Fruit fly (Drosophila melanogaster) whole organism, embryonic: ENCODE results near the gene CG17343.

Experiments used
- Bgb ChIP-seq: fragments of 200-800 bp; sonication (Bioruptor generic); IDR thresholded peaks from 2 replicates; pipeline ENCODE4 v1.3.6; 2022; ENCODE audit warnings: missing biosample characterization, missing genetic modification characterization; ENCODE audit not compliant: partially characterized antibody
- CG10209 ChIP-seq: fragments of 200-800 bp; sonication (Bioruptor generic); optimal IDR thresholded peaks from 3 replicates; lab custom pipeline; 2017; ENCODE audit warnings: missing biosample characterization, mild to moderate bottlenecking, missing genetic modification characterization, missing genetic modification reagents
- CG11723 ChIP-seq: fragments of 200-800 bp; sonication (Bioruptor generic); optimal IDR thresholded peaks from 2 replicates; lab custom pipeline; 2017; ENCODE audit warnings: missing biosample characterization, mild to moderate bottlenecking, missing genetic modification characterization
- CG12104 ChIP-seq: fragments of 200-800 bp; sonication (Bioruptor generic); optimal IDR thresholded peaks from 3 replicates; lab custom pipeline; 2016; ENCODE audit warnings: missing biosample characterization, missing genetic modification characterization
- CG13894 ChIP-seq: fragments of 200-800 bp; sonication (Bioruptor generic); optimal IDR thresholded peaks from 3 replicates; lab custom pipeline; 2018; ENCODE audit warnings: missing biosample characterization, mild to moderate bottlenecking, missing genetic modification characterization, moderate library complexity
- CG14667 ChIP-seq: fragments of 200-800 bp; sonication (Bioruptor generic); IDR thresholded peaks from 2 replicates; pipeline ENCODE4 v1.3.6; 2022; ENCODE audit warnings: missing biosample characterization, missing genetic modification characterization
- CG15269 ChIP-seq: fragments of 200-800 bp; sonication (Bioruptor generic); optimal IDR thresholded peaks from 2 replicates; lab custom pipeline; 2018; ENCODE audit warnings: missing biosample characterization, mild to moderate bottlenecking, missing genetic modification characterization, moderate library complexity
- CG15514 ChIP-seq: fragments of 200-800 bp; sonication (Bioruptor generic); optimal IDR thresholded peaks from 3 replicates; lab custom pipeline; 2017; ENCODE audit warnings: missing biosample characterization, missing genetic modification characterization, mild to moderate bottlenecking, moderate library complexity, missing genetic modification reagents
- CG2116 ChIP-seq: fragments of 200-800 bp; sonication (Bioruptor generic); optimal IDR thresholded peaks from 3 replicates; lab custom pipeline; 2018; ENCODE audit warnings: missing biosample characterization, mild to moderate bottlenecking, missing genetic modification characterization
- CG2678 ChIP-seq: fragments of 200-800 bp; sonication (Bioruptor generic); optimal IDR thresholded peaks from 3 replicates; lab custom pipeline; 2019; ENCODE audit warnings: missing biosample characterization, mild to moderate bottlenecking, missing genetic modification characterization, moderate library complexity
- CG3163 ChIP-seq: fragments of 200-800 bp; sonication (Bioruptor generic); optimal IDR thresholded peaks from 3 replicates; lab custom pipeline; 2016; ENCODE audit warnings: missing biosample characterization, missing genetic modification characterization
- CG32532 ChIP-seq: fragments of 200-800 bp; sonication (Bioruptor generic); IDR thresholded peaks from 2 replicates; pipeline ENCODE4 v1.3.6; 2022; ENCODE audit warnings: missing biosample characterization, missing genetic modification characterization
- CG42726 ChIP-seq: fragments of 200-800 bp; sonication (Bioruptor generic); IDR thresholded peaks from 2 replicates; pipeline ENCODE4 v1.3.6; 2022; ENCODE audit warnings: missing biosample characterization, missing genetic modification characterization; ENCODE audit not compliant: partially characterized antibody
- CG4617 ChIP-seq: fragments of 200-800 bp; sonication (Bioruptor generic); optimal IDR thresholded peaks from 3 replicates; lab custom pipeline; 2016; ENCODE audit warnings: missing biosample characterization, missing genetic modification characterization, borderline replicate concordance
- CG7372 ChIP-seq: fragments of 200-800 bp; sonication (Bioruptor generic); IDR thresholded peaks from 2 replicates; pipeline ENCODE4 v1.3.6; 2022; ENCODE audit warnings: missing biosample characterization, missing genetic modification characterization
- CG7839 ChIP-seq: fragments of 200-800 bp; sonication (Bioruptor generic); optimal IDR thresholded peaks from 3 replicates; lab custom pipeline; 2018; ENCODE audit warnings: missing biosample characterization, mild to moderate bottlenecking, missing genetic modification characterization, moderate library complexity
- CG7963 ChIP-seq: fragments of 200-800 bp; sonication (Bioruptor generic); IDR thresholded peaks from 3 replicates; pipeline ENCODE4 v1.3.6; 2022; ENCODE audit warnings: missing biosample characterization, missing genetic modification characterization; ENCODE audit not compliant: partially characterized antibody
- Dll ChIP-seq: fragments of 200-800 bp; sonication (Bioruptor generic); IDR thresholded peaks from 4 replicates; pipeline ENCODE4 v1.3.6; 2022; ENCODE audit warnings: missing biosample characterization, missing genetic modification characterization; ENCODE audit not compliant: partially characterized antibody
- Optix ChIP-seq: fragments of 200-800 bp; sonication (Bioruptor generic); IDR thresholded peaks from 3 replicates; pipeline ENCODE4 v1.3.6; 2022; ENCODE audit warnings: missing biosample characterization, missing genetic modification characterization
- Poxn ChIP-seq: fragments of 200-800 bp; sonication (Bioruptor generic); IDR thresholded peaks from 2 replicates; pipeline ENCODE4 v1.3.6; 2022; ENCODE audit warnings: missing biosample characterization, missing genetic modification characterization
- Spps ChIP-seq: fragments of 200-800 bp; sonication (Bioruptor generic); optimal IDR thresholded peaks from 2 replicates; lab custom pipeline; 2018; ENCODE audit warnings: missing biosample characterization, mild to moderate bottlenecking, missing genetic modification characterization
- Sry-β ChIP-seq: fragments of 200-800 bp; sonication (Bioruptor generic); optimal IDR thresholded peaks from 2 replicates; lab custom pipeline; 2018; ENCODE audit warnings: missing biosample characterization, mild to moderate bottlenecking, missing genetic modification characterization, moderate library complexity
- Sry-δ ChIP-seq: fragments of 200-800 bp; sonication (Bioruptor generic); optimal IDR thresholded peaks from 2 replicates; lab custom pipeline; 2016; ENCODE audit warnings: missing biosample characterization, missing genetic modification characterization
- YL-1 ChIP-seq: fragments of 200-800 bp; sonication (Bioruptor generic); optimal IDR thresholded peaks from 3 replicates; lab custom pipeline; 2017; ENCODE audit warnings: missing biosample characterization, mild to moderate bottlenecking, missing genetic modification characterization
- amos ChIP-seq: fragments of 200-800 bp; sonication (Bioruptor generic); IDR thresholded peaks from 2 replicates; pipeline ENCODE4 v1.3.6; 2022; ENCODE audit warnings: missing biosample characterization, missing genetic modification characterization; ENCODE audit not compliant: partially characterized antibody
- ato ChIP-seq: fragments of 200-800 bp; sonication (Bioruptor generic); IDR thresholded peaks from 2 replicates; pipeline ENCODE4 v1.3.6; 2022; ENCODE audit warnings: missing biosample characterization, missing genetic modification characterization; ENCODE audit not compliant: partially characterized antibody
- bab2 ChIP-seq: fragments of 200-800 bp; sonication (Bioruptor generic); optimal IDR thresholded peaks from 2 replicates; lab custom pipeline; 2016; ENCODE audit warnings: missing biosample characterization, missing genetic modification characterization
- bsh ChIP-seq, 2 experiments: fragments of 200-800 bp; sonication (Bioruptor generic); optimal IDR thresholded peaks; 2 replicates each; lab custom pipeline; 2017 to 2018; ENCODE audit warnings: mild to moderate bottlenecking in 2 of 2, missing biosample characterization in 2 of 2, missing genetic modification characterization in 2 of 2, moderate library complexity in 1 of 2
- dpn ChIP-seq, 2 experiments: fragments of 200-800 bp; sonication (Bioruptor generic); optimal IDR thresholded peaks; 3 replicates each; lab custom pipeline; 2016; ENCODE audit warnings: missing biosample characterization in 2 of 2, missing genetic modification characterization in 2 of 2
- ems ChIP-seq: fragments of 200-800 bp; sonication (Bioruptor generic); optimal IDR thresholded peaks from 3 replicates; lab custom pipeline; 2016; ENCODE audit warnings: missing biosample characterization, missing genetic modification characterization
- fd64A ChIP-seq: fragments of 200-800 bp; sonication (Bioruptor generic); optimal IDR thresholded peaks from 3 replicates; lab custom pipeline; 2018; ENCODE audit warnings: missing biosample characterization, mild to moderate bottlenecking, missing genetic modification characterization
- fd96Cb ChIP-seq: fragments of 200-800 bp; sonication (Bioruptor generic); optimal IDR thresholded peaks from 2 replicates; lab custom pipeline; 2018; ENCODE audit warnings: missing biosample characterization, mild to moderate bottlenecking, missing genetic modification characterization, moderate library complexity
- grau ChIP-seq: fragments of 200-800 bp; optimal IDR thresholded peaks from 3 replicates; lab custom pipeline; 2019; ENCODE audit warnings: missing biosample characterization, mild to moderate bottlenecking, missing genetic modification characterization, moderate library complexity
- her ChIP-seq: fragments of 200-800 bp; sonication (Bioruptor generic); optimal IDR thresholded peaks from 2 replicates; lab custom pipeline; 2016; ENCODE audit warnings: missing biosample characterization, missing genetic modification characterization
- insv ChIP-seq, 2 experiments: fragments of 200-800 bp; sonication (Bioruptor generic); optimal IDR thresholded peaks; 3 replicates each; lab custom pipeline; 2016 to 2018; ENCODE audit warnings: missing biosample characterization in 2 of 2, missing genetic modification characterization in 2 of 2
- inv ChIP-seq: fragments of 200-800 bp; sonication (Bioruptor generic); IDR thresholded peaks from 2 replicates; pipeline ENCODE4 v1.3.6; 2022; ENCODE audit warnings: missing biosample characterization, missing genetic modification characterization; ENCODE audit not compliant: partially characterized antibody
- ken ChIP-seq: fragments of 200-800 bp; sonication (Bioruptor generic); IDR thresholded peaks from 3 replicates; pipeline ENCODE4 v1.3.6; 2022; ENCODE audit warnings: missing biosample characterization, missing genetic modification characterization
- lola ChIP-seq, 3 experiments: fragments of >200 bp in 2 of 3; fragments of 200-800 bp in 1 of 3; sonication (Bioruptor generic) in 1 of 3; optimal IDR thresholded peaks; 2 replicates each; lab custom pipeline; 2017 to 2019; ENCODE audit warnings: missing biosample characterization in 3 of 3, missing genetic modification characterization in 3 of 3, mild to moderate bottlenecking in 1 of 3, moderate library complexity in 1 of 3
- maf-S ChIP-seq: fragments of 200-800 bp; sonication (Bioruptor generic); optimal IDR thresholded peaks from 2 replicates; lab custom pipeline; 2016; ENCODE audit warnings: missing biosample characterization, missing genetic modification characterization
- mld ChIP-seq: fragments of 200-800 bp; sonication (Bioruptor generic); IDR thresholded peaks from 3 replicates; pipeline ENCODE4 v1.3.6; 2022; ENCODE audit warnings: missing biosample characterization, missing genetic modification characterization; ENCODE audit not compliant: partially characterized antibody
- nmo ChIP-seq: fragments of 200-800 bp; sonication (Bioruptor generic); optimal IDR thresholded peaks from 2 replicates; lab custom pipeline; 2018; ENCODE audit warnings: missing biosample characterization, mild to moderate bottlenecking, missing genetic modification characterization, moderate library complexity
- p53 ChIP-seq: fragments of 200-800 bp; sonication (Bioruptor generic); optimal IDR thresholded peaks from 2 replicates; lab custom pipeline; 2016; ENCODE audit warnings: missing biosample characterization, missing genetic modification characterization
- salm ChIP-seq: fragments of 200-800 bp; sonication (Bioruptor generic); optimal IDR thresholded peaks from 2 replicates; lab custom pipeline; 2018; ENCODE audit warnings: missing biosample characterization, mild to moderate bottlenecking, missing genetic modification characterization
- sd ChIP-seq: fragments of 200-800 bp; sonication (Bioruptor generic); optimal IDR thresholded peaks from 3 replicates; lab custom pipeline; 2018; ENCODE audit warnings: missing biosample characterization, mild to moderate bottlenecking, missing genetic modification characterization, moderate library complexity
- sr ChIP-seq: fragments of 200-800 bp; sonication (Bioruptor generic); IDR thresholded peaks from 3 replicates; pipeline ENCODE4 v1.3.6; 2022; ENCODE audit warnings: missing biosample characterization, missing genetic modification characterization
- tna ChIP-seq: fragments of 200-800 bp; sonication (Bioruptor generic); IDR thresholded peaks from 2 replicates; pipeline ENCODE4 v1.3.6; 2022; ENCODE audit warnings: missing biosample characterization, missing genetic modification characterization; ENCODE audit not compliant: partially characterized antibody
- unpg ChIP-seq: fragments of 200-800 bp; sonication (Bioruptor generic); optimal IDR thresholded peaks from 3 replicates; lab custom pipeline; 2018; ENCODE audit warnings: missing biosample characterization, mild to moderate bottlenecking, missing genetic modification characterization, moderate library complexity
- wek ChIP-seq: fragments of 200-800 bp; sonication (Bioruptor generic); optimal IDR thresholded peaks from 3 replicates; lab custom pipeline; 2018; ENCODE audit warnings: missing biosample characterization, mild to moderate bottlenecking, missing genetic modification characterization, moderate library complexity
- z ChIP-seq: fragments of 200-800 bp; sonication (Bioruptor generic); IDR thresholded peaks from 3 replicates; pipeline ENCODE4 v1.3.6; 2022; ENCODE audit warnings: missing biosample characterization, missing genetic modification characterization

Gene CG17343

DNA sequence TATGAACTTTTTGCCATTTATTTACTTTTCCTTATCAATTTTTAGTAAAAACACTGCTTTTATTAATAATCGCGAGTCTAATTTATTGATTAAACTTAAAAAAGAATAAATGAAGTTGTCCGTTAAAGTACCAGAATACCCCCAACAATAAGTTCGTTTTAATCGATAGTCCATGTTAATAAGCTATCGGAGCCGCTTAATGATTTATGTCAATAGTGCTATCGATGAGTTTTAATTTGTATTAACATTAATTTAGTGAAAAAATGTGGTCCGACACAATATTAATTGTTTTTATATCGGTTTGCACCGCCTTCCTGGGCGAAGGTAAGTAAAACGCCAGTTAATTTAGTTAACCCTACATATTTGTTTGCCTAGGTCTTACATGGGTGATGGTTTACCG lies 15.8 kb upstream of the CG17343 start, which contains the start of gene CG10470 (continued):
- TF ChIP-seq CG4617 (GFP tag; lab: Kevin White, UChicago) (peak; percentile 51), Sry-δ (GFP tag; lab: Kevin White, UChicago) (peak; percentile 71), CG7963 (GFP tag; lab: Robert Waterston, UW) (peak; percentile 75), fd96Cb (tag; lab: Kevin White, UChicago) (no peak), Dll (GFP tag; lab: Robert Waterston, UW) (peak; percentile 83), mld (GFP tag; lab: Robert Waterston, UW) (peak; percentile 11; the same call in 1 of the 3 replicates), CG15269 (tag; lab: Kevin White, UChicago) (peak; percentile 53), Optix (no peak), inv (peak; percentile 72), maf-S (GFP tag; lab: Kevin White, UChicago) (no peak), Poxn (GFP tag; lab: Robert Waterston, UW) (no peak), CG15514 (peak; percentile 24), ems (GFP tag; lab: Kevin White, UChicago) (no peak), sr (GFP tag; lab: Robert Waterston, UW) (no peak), YL-1 (GFP tag; lab: Kevin White, UChicago) (peak; percentile 29), lola (GFP tag; optimal IDR thresholded peaks at IDR 0.05; lab: Kevin White, UChicago) (peak in 1 of 3 experiments; percentile 34), bsh (GFP tag; optimal IDR thresholded peaks at IDR 0.05; lab: Kevin White, UChicago) (peak in 1 of 2 experiments; percentile 38), CG2116 (GFP tag; lab: Kevin White, UChicago) (peak; percentile 68), CG10209 (GFP tag; lab: Kevin White, UChicago) (no peak), z (GFP tag; lab: Robert Waterston, UW) (no peak), nmo (GFP tag; lab: Kevin White, UChicago) (peak; percentile 23), fd64A (GFP tag; lab: Kevin White, UChicago) (no peak), wek (peak; percentile 96), unpg (peak; percentile 28), grau (tag; lab: Kevin White, UChicago) (peak; percentile 26), CG13894 (tag; lab: Kevin White, UChicago) (no peak), p53 (GFP tag; lab: Kevin White, UChicago) (no peak), CG7372 (no peak), sd (tag; lab: Kevin White, UChicago) (no peak), Spps (no peak), tna (GFP tag; lab: Robert Waterston, UW) (peak; percentile 53), ato (GFP tag; lab: Robert Waterston, UW) (peak; percentile 71), CG7839 (tag; lab: Kevin White, UChicago) (peak; percentile 35), CG12104 (GFP tag; lab: Kevin White, UChicago) (no peak), insv (GFP tag; optimal IDR thresholded peaks at IDR 0.05; lab: Kevin White, UChicago) (no peak), CG2678 (tag; lab: Kevin White, UChicago) (peak; percentile 45), ken (GFP tag; lab: Robert Waterston, UW) (no peak), CG42726 (GFP tag; lab: Robert Waterston, UW) (peak; percentile 36; the same call in 1 of the 2 replicates), CG32532 (GFP tag; lab: Robert Waterston, UW) (peak; percentile 41; the same call in 1 of the 2 replicates), CG3163 (GFP tag; lab: Kevin White, UChicago) (no peak), her (GFP tag; lab: Kevin White, UChicago) (no peak), CG11723 (no peak), Sry-β (GFP tag; lab: Kevin White, UChicago) (no peak), dpn (GFP tag; optimal IDR thresholded peaks at IDR 0.05; lab: Kevin White, UChicago) (no peak), Bgb (GFP tag; lab: Robert Waterston, UW) (peak; percentile 79), bab2 (GFP tag; lab: Kevin White, UChicago) (no peak), amos (peak; percentile 84), CG14667 (GFP tag; lab: Robert Waterston, UW) (no peak), salm (tag; lab: Kevin White, UChicago) (no peak)
